Fruit fly (Drosophila melanogaster) whole organism, wandering third instar larva: ENCODE data around the gene meng.

Source experiments
- Abd-B ChIP-seq: fragments of >200 bp; optimal IDR thresholded peaks from 2 replicates; lab custom pipeline; 2017; ENCODE audit warnings: missing biosample characterization, missing genetic modification characterization
- Mio ChIP-seq: sonication (Bioruptor generic); optimal IDR thresholded peaks from 2 replicates; lab custom pipeline; 2016; ENCODE audit warnings: missing biosample characterization, missing genetic modification characterization
- Myc ChIP-seq: fragments of >200 bp; optimal IDR thresholded peaks from 2 replicates; lab custom pipeline; 2017
- br ChIP-seq: fragments of 200-800 bp; sonication (Bioruptor generic); optimal IDR thresholded peaks from 2 replicates; lab custom pipeline; 2016; ENCODE audit warnings: missing biosample characterization, missing genetic modification characterization
- fru ChIP-seq: fragments of 200-800 bp; sonication (Bioruptor generic); optimal IDR thresholded peaks from 3 replicates; lab custom pipeline; 2016; ENCODE audit warnings: missing biosample characterization, mild to moderate bottlenecking, missing genetic modification characterization
- pan ChIP-seq: fragments of >200 bp; optimal IDR thresholded peaks from 2 replicates; lab custom pipeline; 2017

DNA sequence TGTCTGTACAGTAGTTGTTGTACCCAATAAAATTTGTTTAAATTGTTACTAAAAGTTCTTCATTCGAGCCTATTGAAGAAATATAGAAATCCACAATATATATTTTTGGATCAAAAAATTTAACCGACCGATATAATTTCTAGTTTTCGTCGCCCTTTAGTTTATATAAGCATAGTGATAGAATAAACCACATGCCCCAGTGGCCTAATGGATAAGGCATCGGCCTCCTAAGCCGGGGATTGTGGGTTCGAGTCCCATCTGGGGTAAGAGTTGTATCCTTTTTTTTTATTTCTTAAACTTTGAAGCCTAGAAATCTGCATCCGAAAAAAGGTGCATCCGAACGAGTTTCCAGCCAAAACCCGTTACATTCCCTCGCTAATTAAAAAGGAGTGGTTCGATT is 57.2 kb downstream of the meng start:
- TF ChIP-seq Abd-B (GFP tag; lab: Kevin White, UChicago) (no peak), Mio (no peak), fru (GFP tag; lab: Kevin White, UChicago) (no peak), Myc (lab: Kevin White, UChicago) (no peak), br (GFP tag; lab: Kevin White, UChicago) (no peak), pan (no peak)
